Fruit fly (Drosophila melanogaster): ENCODE measurements around the gene CG17450.

Gene CG17450

DNA sequence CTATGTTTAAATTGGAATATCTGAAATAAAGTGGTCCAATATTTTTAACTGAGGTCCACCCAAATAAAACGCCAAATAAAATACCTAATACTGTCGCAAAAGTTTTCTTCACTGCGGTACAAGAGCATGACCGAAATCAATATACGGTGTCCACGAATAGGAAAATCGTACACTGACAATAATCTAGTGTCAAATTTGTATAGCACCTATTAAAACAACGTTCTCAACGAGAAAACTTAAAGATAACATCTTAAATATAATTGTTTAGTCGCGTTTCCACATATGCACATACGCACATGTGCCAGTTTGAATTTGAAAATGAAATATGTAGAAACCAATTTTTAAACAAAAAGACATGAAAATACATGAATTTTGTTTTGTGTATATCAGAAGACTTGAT is 22.7 kb upstream of the CG17450 start (continued):
- TF ChIP-seq svp (GFP tag) (peak; percentile 60), Sox14 (GFP tag; optimal IDR thresholded peaks at IDR 0.05) (peak; percentile 44), dsx (GFP tag; optimal IDR thresholded peaks at IDR 0.05; ENCODE audit: poor library complexity, severe bottlenecking) (peak; percentile 11), topi (GFP tag; optimal IDR thresholded peaks at IDR 0.05) (peak; percentile 61), CG6808 (GFP tag; optimal IDR thresholded peaks at IDR 0.05) (peak; percentile 36), CG11902 (GFP tag; optimal IDR thresholded peaks at IDR 0.05) (peak; percentile 15), CG15336 (GFP tag; IDR thresholded peaks at IDR 0.05) (peak; percentile 66), CG32006 (GFP tag; optimal IDR thresholded peaks at IDR 0.05) (peak; percentile 66), achi (GFP tag; optimal IDR thresholded peaks at IDR 0.05) (peak; percentile 56), pdm3 (GFP tag; optimal IDR thresholded peaks at IDR 0.05) (peak; percentile 56), CG9139 (GFP tag; optimal IDR thresholded peaks at IDR 0.05) (no peak), Gug (GFP tag; IDR thresholded peaks at IDR 0.05) (no peak), fd85E (GFP tag; optimal IDR thresholded peaks at IDR 0.05) (no peak), salr (GFP tag; optimal IDR thresholded peaks at IDR 0.05) (peak in 1 of 2 experiments; percentile 1), OdsH (GFP tag; optimal IDR thresholded peaks at IDR 0.05) (peak; percentile 69), ss (GFP tag; optimal IDR thresholded peaks at IDR 0.05) (no peak), fd59A (GFP tag; optimal IDR thresholded peaks at IDR 0.05) (no peak)

- TF ChIP-seq Ets21C (GFP tag; optimal IDR thresholded peaks at IDR 0.05): no peak
- no peak for TF ChIP-seq CG32006 (GFP tag; optimal IDR thresholded peaks at IDR 0.05)
- no peak for TF ChIP-seq CG8119 (GFP tag; IDR thresholded peaks at IDR 0.05)
- TF ChIP-seq CG11902 (GFP tag; optimal IDR thresholded peaks at IDR 0.05): no peak
- TF ChIP-seq lz (GFP tag; optimal IDR thresholded peaks at IDR 0.05): no peak
- TF ChIP-seq CG6854 (GFP tag; optimal IDR thresholded peaks at IDR 0.05): no peak
- no peak; the same call in 2 of the 3 replicates for TF ChIP-seq CG6163 (GFP tag; IDR thresholded peaks at IDR 0.05)
- TF ChIP-seq dsx (GFP tag; optimal IDR thresholded peaks at IDR 0.05; ENCODE audit: poor library complexity, severe bottlenecking): no peak
- TF ChIP-seq vri (GFP tag; optimal IDR thresholded peaks at IDR 0.05): no peak
- no peak for TF ChIP-seq CG1621 (tag; optimal IDR thresholded peaks at IDR 0.05)
Observed at dm6 chrX:21630160-21630738, 21.5 kb upstream of the CG17450 start.

DNA sequence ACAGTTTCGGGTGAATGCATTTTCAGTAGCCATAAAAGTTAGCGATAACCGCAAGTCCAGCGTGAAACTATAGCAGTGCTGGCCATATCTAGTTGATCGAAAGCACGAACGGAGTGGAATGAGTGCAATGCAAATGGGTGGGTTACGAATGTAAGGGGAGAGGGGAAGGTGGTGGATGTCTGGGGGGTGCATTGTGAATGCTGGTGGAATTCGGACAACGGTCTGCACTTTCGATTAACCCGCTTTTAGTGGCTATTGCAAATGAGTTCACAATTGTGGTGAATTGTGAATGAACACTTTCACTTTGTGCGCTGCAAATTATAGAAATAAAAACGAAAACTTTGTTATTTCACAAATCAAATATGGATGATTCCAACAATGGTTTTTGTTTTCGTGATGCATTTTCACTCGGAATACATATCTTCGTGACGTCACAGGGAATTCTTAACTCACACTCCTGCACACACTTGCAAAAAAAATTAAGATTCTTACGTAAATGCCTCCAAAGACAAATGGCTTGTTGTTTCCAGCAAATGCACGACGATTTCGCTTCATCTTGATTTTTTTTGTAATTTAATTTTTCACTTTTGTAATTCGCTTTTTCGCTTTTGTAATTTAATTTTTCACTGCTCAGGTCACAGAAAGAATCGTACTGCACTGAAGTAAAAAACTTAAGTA is 20.9 kb upstream of the CG17450 start, which contains the start of gene DIP1:
TSS of gene DIP1 (minus strand) at position 667 of the 678 bp plus-strand sequence.
- peak; percentile 54 for TF ChIP-seq cyc (GFP tag; optimal IDR thresholded peaks at IDR 0.05)
- TF ChIP-seq Hr4 (GFP tag; optimal IDR thresholded peaks at IDR 0.05): peak; percentile 33
- TF ChIP-seq CG34406 (GFP tag; optimal IDR thresholded peaks at IDR 0.05): peak; percentile 46
- peak; percentile 62 for TF ChIP-seq Hr39 (GFP tag; optimal IDR thresholded peaks at IDR 0.05)
- peak; percentile 33; the same call in 1 of the 3 replicates for TF ChIP-seq eg (GFP tag; IDR thresholded peaks at IDR 0.05)
- TF ChIP-seq Ets96B (tag; optimal IDR thresholded peaks at IDR 0.05): peak; percentile 61
- peak; percentile 51 for TF ChIP-seq CG8632 (GFP tag; optimal IDR thresholded peaks at IDR 0.05)
- peak; percentile 59 for TF ChIP-seq CG6854 (GFP tag; optimal IDR thresholded peaks at IDR 0.05)
- peak; percentile 61 for TF ChIP-seq CG10669 (GFP tag; optimal IDR thresholded peaks at IDR 0.05)
- no peak for TF ChIP-seq dac (GFP tag; optimal IDR thresholded peaks at IDR 0.05)
- TF ChIP-seq CG8319 (GFP tag; optimal IDR thresholded peaks at IDR 0.05): peak; percentile 3
- TF ChIP-seq achi (GFP tag; optimal IDR thresholded peaks at IDR 0.05): peak; percentile 61
- TF ChIP-seq CG11902 (GFP tag; optimal IDR thresholded peaks at IDR 0.05): no peak
- TF ChIP-seq Sox14 (GFP tag; optimal IDR thresholded peaks at IDR 0.05): peak; percentile 78
- TF ChIP-seq CG15336 (GFP tag; IDR thresholded peaks at IDR 0.05): peak; percentile 59; the same call in 1 of the 2 replicates
- TF ChIP-seq CG11762 (GFP tag; optimal IDR thresholded peaks at IDR 0.05; ENCODE audit: insufficient read depth): peak; percentile 39
- TF ChIP-seq acj6 (GFP tag; optimal IDR thresholded peaks at IDR 0.05): peak; percentile 66
- peak; percentile 51 for TF ChIP-seq CG6792 (GFP tag; optimal IDR thresholded peaks at IDR 0.05)
- no peak for TF ChIP-seq CG11294 (GFP tag; IDR thresholded peaks at IDR 0.05)
- TF ChIP-seq Eip93F (GFP tag; optimal IDR thresholded peaks at IDR 0.05): no peak
- peak; percentile 59 for TF ChIP-seq CG32006 (GFP tag; optimal IDR thresholded peaks at IDR 0.05)
- TF ChIP-seq CG6808 (GFP tag; optimal IDR thresholded peaks at IDR 0.05): peak; percentile 30
- peak; percentile 75 for TF ChIP-seq net (GFP tag; optimal IDR thresholded peaks at IDR 0.05)
- peak; percentile 58 for TF ChIP-seq CG7368 (GFP tag; optimal IDR thresholded peaks at IDR 0.05)
- TF ChIP-seq CG9139 (GFP tag; optimal IDR thresholded peaks at IDR 0.05): peak; percentile 5
- peak; percentile 55 for TF ChIP-seq CG10631 (GFP tag; optimal IDR thresholded peaks at IDR 0.05)
- peak; percentile 40 for TF ChIP-seq spab (GFP tag; optimal IDR thresholded peaks at IDR 0.05)
- peak; percentile 60 for TF ChIP-seq OdsH (GFP tag; optimal IDR thresholded peaks at IDR 0.05)
- peak; percentile 84 for TF ChIP-seq pdm3 (GFP tag; optimal IDR thresholded peaks at IDR 0.05)
- TF ChIP-seq fd85E (GFP tag; optimal IDR thresholded peaks at IDR 0.05): peak; percentile 8
- TF ChIP-seq Eip75B (GFP tag; optimal IDR thresholded peaks at IDR 0.05): peak; percentile 73
- TF ChIP-seq lz (GFP tag; optimal IDR thresholded peaks at IDR 0.05): peak; percentile 65
- peak; percentile 43; the same call in 2 of the 3 replicates for TF ChIP-seq CG8119 (GFP tag; IDR thresholded peaks at IDR 0.05)

All from whole organism, prepupa.